Worm (Caenorhabditis elegans) whole organism, L4 larva: ENCODE data around the gene Y57G11C.8.

Experiments
- nhr-102 ChIP-seq: sonication (generic microtip); optimal IDR thresholded peaks from 2 replicates; lab custom pipeline; 2016; ENCODE audit warnings: mild to moderate bottlenecking, missing genetic modification characterization, moderate library complexity, missing compliant biosample characterization
- nhr-77 ChIP-seq: fragments of 150-350 bp; optimal IDR thresholded peaks from 2 replicates; lab custom pipeline; 2014; ENCODE audit warnings: missing biosample characterization, missing genetic modification characterization
- sdz-12 ChIP-seq: fragments of 200-800 bp; sonication (Bioruptor generic); optimal IDR thresholded peaks from 2 replicates; lab custom pipeline; 2018; ENCODE audit warnings: mild to moderate bottlenecking, missing genetic modification characterization, missing compliant biosample characterization
- zfp-3 ChIP-seq: fragments of 200-800 bp; sonication (Bioruptor generic); conservative IDR thresholded peaks from 2 replicates; pipeline ENCODE4 v1.3.6; 2022; ENCODE audit warnings: missing genetic modification reagents, missing genetic modification characterization, missing compliant biosample characterization

- no peak for TF ChIP-seq zfp-3 (GFP tag; lab: Robert Waterston, UW)
- no peak for TF ChIP-seq nhr-77 (tag; lab: Kevin White, UChicago)
- no peak for TF ChIP-seq sdz-12 (GFP tag; lab: Kevin White, UChicago)
- TF ChIP-seq nhr-102: no peak
Observed at ce11 chrIV:14764719-14765173, 16.9 kb upstream of the Y57G11C.8 start.
